Fruit fly (Drosophila melanogaster) whole organism, embryonic: ENCODE data around the gene CG10165.

Experiments
- Aef1 ChIP-seq: fragments of 200-800 bp; sonication (Bioruptor generic); IDR thresholded peaks from 3 replicates; pipeline ENCODE4 v1.3.6; 2022; ENCODE audit warnings: missing biosample characterization, missing genetic modification characterization
- Awh ChIP-seq: fragments of 200-800 bp; sonication (Bioruptor generic); IDR thresholded peaks from 2 replicates; pipeline ENCODE4, ENCODE4 v1.3.6; 2022; ENCODE audit warnings: missing biosample characterization, missing genetic modification characterization
- CG10147 ChIP-seq: fragments of 200-800 bp; sonication (Bioruptor generic); optimal IDR thresholded peaks from 2 replicates; lab custom pipeline; 2019; ENCODE audit warnings: missing biosample characterization, mild to moderate bottlenecking, missing genetic modification characterization, moderate library complexity
- CG11456 ChIP-seq: fragments of 200-800 bp; sonication (Bioruptor generic); IDR thresholded peaks from 3 replicates; pipeline ENCODE4 v1.3.6; 2022; ENCODE audit warnings: missing biosample characterization, missing genetic modification characterization
- CG11504 ChIP-seq: fragments of 200-800 bp; sonication (Bioruptor generic); optimal IDR thresholded peaks from 3 replicates; lab custom pipeline; 2019; ENCODE audit warnings: missing biosample characterization, mild to moderate bottlenecking, missing genetic modification characterization, moderate library complexity
- CG12104 ChIP-seq: fragments of 200-800 bp; sonication (Bioruptor generic); optimal IDR thresholded peaks from 3 replicates; lab custom pipeline; 2016; ENCODE audit warnings: missing biosample characterization, missing genetic modification characterization
- CG13775 ChIP-seq: fragments of 200-800 bp; sonication (Bioruptor generic); optimal IDR thresholded peaks from 3 replicates; lab custom pipeline; 2017; ENCODE audit warnings: missing biosample characterization, mild to moderate bottlenecking, missing genetic modification characterization
- CG14441 ChIP-seq: fragments of 200-800 bp; sonication (Bioruptor generic); IDR thresholded peaks from 2 replicates; pipeline ENCODE4 v1.3.6; 2022; ENCODE audit warnings: missing biosample characterization, missing genetic modification characterization
- CG14710 ChIP-seq: fragments of 200-800 bp; sonication (Bioruptor generic); optimal IDR thresholded peaks from 3 replicates; lab custom pipeline; 2019; ENCODE audit warnings: missing biosample characterization, mild to moderate bottlenecking, missing genetic modification characterization, moderate library complexity
- CG1602 ChIP-seq: fragments of 200-800 bp; sonication (Bioruptor generic); optimal IDR thresholded peaks from 3 replicates; lab custom pipeline; 2016; ENCODE audit warnings: missing biosample characterization, missing genetic modification characterization
- CG17802 ChIP-seq: fragments of 200-800 bp; sonication (Bioruptor generic); optimal IDR thresholded peaks from 2 replicates; lab custom pipeline; 2018; ENCODE audit warnings: missing biosample characterization, mild to moderate bottlenecking, missing genetic modification characterization, moderate library complexity
- CG18599 ChIP-seq: fragments of 200-800 bp; sonication (Bioruptor generic); optimal IDR thresholded peaks from 3 replicates; lab custom pipeline; 2017; ENCODE audit warnings: missing biosample characterization, missing genetic modification characterization, mild to moderate bottlenecking, moderate library complexity, missing genetic modification reagents
- CG2202 ChIP-seq: fragments of 200-800 bp; sonication (Bioruptor generic); optimal IDR thresholded peaks from 2 replicates; lab custom pipeline; 2018; ENCODE audit warnings: missing biosample characterization, mild to moderate bottlenecking, missing genetic modification characterization
- CG30431 ChIP-seq: fragments of 200-800 bp; sonication (Bioruptor generic); optimal IDR thresholded peaks from 2 replicates; lab custom pipeline; 2017; ENCODE audit warnings: missing biosample characterization, missing genetic modification characterization
- CG32532 ChIP-seq: fragments of 200-800 bp; sonication (Bioruptor generic); IDR thresholded peaks from 2 replicates; pipeline ENCODE4 v1.3.6; 2022; ENCODE audit warnings: missing biosample characterization, missing genetic modification characterization
- CG32767 ChIP-seq: fragments of 200-800 bp; sonication (Bioruptor generic); IDR thresholded peaks from 2 replicates; pipeline ENCODE4 v1.3.6; 2022; ENCODE audit warnings: missing biosample characterization, missing genetic modification characterization
- CG33557 ChIP-seq: fragments of 200-800 bp; sonication (Bioruptor generic); optimal IDR thresholded peaks from 2 replicates; lab custom pipeline; 2019; ENCODE audit warnings: missing biosample characterization, mild to moderate bottlenecking, missing genetic modification characterization, moderate library complexity
- CG34422 ChIP-seq: fragments of 200-800 bp; sonication (Bioruptor generic); IDR thresholded peaks from 3 replicates; pipeline ENCODE4 v1.3.6; 2022; ENCODE audit warnings: missing biosample characterization, missing genetic modification characterization
- CG4360 ChIP-seq: fragments of 200-800 bp; sonication (Bioruptor generic); IDR thresholded peaks from 2 replicates; pipeline ENCODE4 v1.3.6; 2022; ENCODE audit warnings: missing biosample characterization, missing genetic modification characterization
- CG6175 ChIP-seq: fragments of 200-800 bp; sonication (Bioruptor generic); IDR thresholded peaks from 3 replicates; pipeline ENCODE4 v1.3.6; 2022; ENCODE audit warnings: missing biosample characterization, missing genetic modification characterization
- CG8089 ChIP-seq: fragments of 200-800 bp; sonication (Bioruptor generic); optimal IDR thresholded peaks from 3 replicates; lab custom pipeline; 2016; ENCODE audit warnings: missing biosample characterization, missing genetic modification characterization
- CG9437 ChIP-seq: fragments of 200-800 bp; sonication (Bioruptor generic); optimal IDR thresholded peaks from 2 replicates; lab custom pipeline; 2018; ENCODE audit warnings: missing biosample characterization, mild to moderate bottlenecking, missing genetic modification characterization
- D19B ChIP-seq: fragments of 200-800 bp; sonication (Bioruptor generic); optimal IDR thresholded peaks from 2 replicates; lab custom pipeline; 2017; ENCODE audit warnings: missing biosample characterization, mild to moderate bottlenecking, missing genetic modification characterization
- Dll ChIP-seq: fragments of 200-800 bp; sonication (Bioruptor generic); IDR thresholded peaks from 4 replicates; pipeline ENCODE4 v1.3.6; 2022; ENCODE audit warnings: missing biosample characterization, missing genetic modification characterization; ENCODE audit not compliant: partially characterized antibody
- HmgZ ChIP-seq: fragments of 200-800 bp; sonication (Bioruptor generic); optimal IDR thresholded peaks from 2 replicates; lab custom pipeline; 2018; ENCODE audit warnings: missing biosample characterization, mild to moderate bottlenecking, missing genetic modification characterization
- Mad ChIP-seq: fragments of 200-800 bp; sonication (Bioruptor generic); optimal IDR thresholded peaks from 2 replicates; lab custom pipeline; 2016; ENCODE audit warnings: missing biosample characterization, missing genetic modification characterization
- Meics ChIP-seq: fragments of 200-800 bp; sonication (Bioruptor generic); optimal IDR thresholded peaks from 2 replicates; lab custom pipeline; 2017; ENCODE audit warnings: missing biosample characterization, mild to moderate bottlenecking, missing genetic modification characterization
- Opbp ChIP-seq: fragments of 200-800 bp; sonication (Bioruptor generic); IDR thresholded peaks from 3 replicates; pipeline ENCODE4 v1.3.6; 2022; ENCODE audit warnings: missing biosample characterization, missing genetic modification characterization; ENCODE audit not compliant: partially characterized antibody
- ab ChIP-seq: fragments of 200-800 bp; sonication (Bioruptor generic); optimal IDR thresholded peaks from 2 replicates; lab custom pipeline; 2016; ENCODE audit warnings: missing biosample characterization, missing genetic modification characterization
- bowl ChIP-seq: fragments of 200-800 bp; sonication (Bioruptor generic); IDR thresholded peaks from 2 replicates; pipeline ENCODE4 v1.3.6; 2022; ENCODE audit warnings: missing biosample characterization, missing genetic modification characterization
- exex ChIP-seq: fragments of 200-800 bp; sonication (Bioruptor generic); optimal IDR thresholded peaks from 4 replicates; lab custom pipeline; 2018; ENCODE audit warnings: missing biosample characterization, mild to moderate bottlenecking, missing genetic modification characterization, moderate library complexity
- fd3F ChIP-seq: fragments of 200-800 bp; sonication (Bioruptor generic); optimal IDR thresholded peaks from 2 replicates; lab custom pipeline; 2018; ENCODE audit warnings: missing biosample characterization, mild to moderate bottlenecking, missing genetic modification characterization, moderate library complexity
- ftz-f1 ChIP-seq: fragments of 200-800 bp; sonication (Bioruptor generic); optimal IDR thresholded peaks from 2 replicates; lab custom pipeline; 2016; ENCODE audit warnings: missing biosample characterization, missing genetic modification characterization
- gsb ChIP-seq: fragments of 200-800 bp; sonication (Bioruptor generic); IDR thresholded peaks from 2 replicates; pipeline ENCODE4 v1.3.6; 2022; ENCODE audit warnings: missing biosample characterization, missing genetic modification characterization
- h ChIP-seq: fragments of >200 bp; optimal IDR thresholded peaks from 2 replicates; lab custom pipeline; 2017
- hth ChIP-seq: fragments of >200 bp; optimal IDR thresholded peaks from 2 replicates; lab custom pipeline; 2017; ENCODE audit warnings: inconsistent platforms
- lab ChIP-seq: fragments of 200-800 bp; sonication (Bioruptor generic); optimal IDR thresholded peaks from 3 replicates; lab custom pipeline; 2017; ENCODE audit warnings: missing biosample characterization, missing genetic modification characterization, mild to moderate bottlenecking, moderate library complexity, missing genetic modification reagents
- lilli ChIP-seq: fragments of 200-800 bp; sonication (Bioruptor generic); optimal IDR thresholded peaks from 3 replicates; lab custom pipeline; 2016; ENCODE audit warnings: missing biosample characterization, missing genetic modification characterization
- lmd ChIP-seq: fragments of 200-800 bp; sonication (Bioruptor generic); IDR thresholded peaks from 2 replicates; pipeline ENCODE4 v1.3.6; 2022; ENCODE audit warnings: missing biosample characterization, missing genetic modification characterization
- luna ChIP-seq: fragments of 200-800 bp; sonication (Bioruptor generic); optimal IDR thresholded peaks from 2 replicates; lab custom pipeline; 2016; ENCODE audit warnings: missing biosample characterization, missing genetic modification characterization
- nerfin-1 ChIP-seq: fragments of 200-800 bp; sonication (Bioruptor generic); optimal IDR thresholded peaks from 3 replicates; lab custom pipeline; 2019; ENCODE audit warnings: missing biosample characterization, mild to moderate bottlenecking, missing genetic modification characterization, moderate library complexity
- pho ChIP-seq: fragments of 200-800 bp; sonication (Bioruptor generic); optimal IDR thresholded peaks from 2 replicates; lab custom pipeline; 2016; ENCODE audit warnings: missing biosample characterization, missing genetic modification characterization
- pzg ChIP-seq: fragments of 200-800 bp; sonication (Bioruptor generic); optimal IDR thresholded peaks from 3 replicates; lab custom pipeline; 2018; ENCODE audit warnings: missing biosample characterization, mild to moderate bottlenecking, missing genetic modification characterization, moderate library complexity
- sens ChIP-seq: fragments of 200-800 bp; sonication (Bioruptor generic); peaks from one replicate; lab custom pipeline; 2016; ENCODE audit warnings: missing biosample characterization, missing genetic modification characterization
- tll ChIP-seq, 2 experiments: fragments of 200-800 bp in 1 of 2; fragments of >200 bp in 1 of 2; sonication (Bioruptor generic) in 1 of 2; optimal IDR thresholded peaks; 2 replicates each; lab custom pipeline; 2017 to 2019; ENCODE audit warnings: missing biosample characterization in 2 of 2, missing genetic modification characterization in 2 of 2, mild to moderate bottlenecking in 1 of 2, moderate library complexity in 1 of 2
- trem ChIP-seq: fragments of 200-800 bp; optimal IDR thresholded peaks from 3 replicates; lab custom pipeline; 2019; ENCODE audit warnings: missing biosample characterization, mild to moderate bottlenecking, missing genetic modification characterization, moderate library complexity
- trh ChIP-seq: fragments of 200-800 bp; sonication (Bioruptor generic); optimal IDR thresholded peaks from 2 replicates; lab custom pipeline; 2016; ENCODE audit warnings: missing biosample characterization, missing genetic modification characterization
- ttk ChIP-seq: fragments of 200-800 bp; sonication (Bioruptor generic); IDR thresholded peaks from 2 replicates; pipeline ENCODE4 v2.1.2; 2022; ENCODE audit warnings: missing biosample characterization, missing genetic modification characterization
- tx ChIP-seq: fragments of 200-800 bp; sonication (Bioruptor generic); optimal IDR thresholded peaks from 2 replicates; lab custom pipeline; 2016; ENCODE audit warnings: missing biosample characterization, missing genetic modification characterization
- unc-4 ChIP-seq: fragments of 200-800 bp; sonication (Bioruptor generic); IDR thresholded peaks from 2 replicates; pipeline ENCODE4 v1.3.6; 2022; ENCODE audit warnings: missing biosample characterization, missing genetic modification characterization; ENCODE audit not compliant: partially characterized antibody
- wek ChIP-seq: fragments of 200-800 bp; sonication (Bioruptor generic); optimal IDR thresholded peaks from 3 replicates; lab custom pipeline; 2018; ENCODE audit warnings: missing biosample characterization, mild to moderate bottlenecking, missing genetic modification characterization, moderate library complexity
- yki ChIP-seq: fragments of >200 bp; optimal IDR thresholded peaks from 3 replicates; lab custom pipeline; 2018
- zen ChIP-seq: fragments of 200-800 bp; sonication (Bioruptor generic); optimal IDR thresholded peaks from 3 replicates; lab custom pipeline; 2018; ENCODE audit warnings: missing biosample characterization, mild to moderate bottlenecking, missing genetic modification characterization, moderate library complexity

CG10165 gene

DNA sequence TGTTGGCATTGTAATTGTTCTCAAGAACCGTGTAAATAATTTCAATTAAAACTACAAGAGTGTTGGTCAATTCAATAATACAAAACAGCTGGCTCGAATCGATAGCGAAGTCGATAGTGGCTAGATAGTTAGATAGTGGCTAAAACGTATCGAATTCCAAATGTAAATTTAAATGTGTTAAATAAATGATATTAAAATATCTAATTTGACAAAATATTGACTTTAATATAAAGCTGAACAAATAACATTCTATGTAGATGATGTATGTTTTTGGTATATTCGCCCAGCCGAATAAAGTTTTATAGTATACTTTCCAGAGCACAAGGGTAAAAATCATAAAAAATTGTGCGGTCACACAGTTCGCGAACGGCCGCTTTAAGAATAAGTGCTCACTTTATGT lies 3.8 kb downstream of the CG10165 start, which contains the start of the genes Dpm1 and CG10137 (continued):
- TF ChIP-seq exex (tag; lab: Kevin White, UChicago) (peak; percentile 39), CG11504 (no peak), lmd (GFP tag; lab: Robert Waterston, UW) (no peak), nerfin-1 (tag; lab: Kevin White, UChicago) (no peak), wek (GFP tag; lab: Kevin White, UChicago) (no peak), gsb (no peak), CG11456 (GFP tag; lab: Robert Waterston, UW) (no peak), CG12104 (GFP tag; lab: Kevin White, UChicago) (no peak), CG32532 (GFP tag; lab: Robert Waterston, UW) (no peak), CG18599 (GFP tag; lab: Kevin White, UChicago) (no peak), yki (no peak), bowl (GFP tag; lab: Robert Waterston, UW) (no peak), CG33557 (GFP tag; lab: Kevin White, UChicago) (no peak), Aef1 (GFP tag; lab: Robert Waterston, UW) (no peak), CG13775 (GFP tag; lab: Kevin White, UChicago) (no peak), CG8089 (GFP tag; lab: Kevin White, UChicago) (no peak), ab (GFP tag; lab: Kevin White, UChicago) (no peak), Meics (GFP tag; lab: Kevin White, UChicago) (no peak), tx (no peak), CG17802 (tag; lab: Kevin White, UChicago) (no peak), CG1602 (GFP tag; lab: Kevin White, UChicago) (no peak), D19B (GFP tag; lab: Kevin White, UChicago) (no peak), Opbp (peak; percentile 78), CG14710 (peak; percentile 49), HmgZ (peak; percentile 9), lab (GFP tag; lab: Kevin White, UChicago) (no peak), sens (GFP tag; lab: Kevin White, UChicago) (peak; percentile 48), CG4360 (GFP tag; lab: Robert Waterston, UW) (no peak), CG32767 (GFP tag; lab: Robert Waterston, UW) (no peak), CG30431 (GFP tag; lab: Kevin White, UChicago) (no peak), ftz-f1 (GFP tag; lab: Kevin White, UChicago) (no peak), Dll (GFP tag; lab: Robert Waterston, UW) (peak; percentile 85), trem (tag; lab: Kevin White, UChicago) (peak; percentile 68), pzg (GFP tag; lab: Kevin White, UChicago) (peak; percentile 63), Awh (GFP tag; lab: Robert Waterston, UW) (no peak), CG10147 (GFP tag; lab: Kevin White, UChicago) (peak; percentile 12), Mad (GFP tag; lab: Kevin White, UChicago) (no peak), h (lab: Kevin White, UChicago) (no peak), CG14441 (GFP tag; lab: Robert Waterston, UW) (no peak), pho (GFP tag; lab: Kevin White, UChicago) (no peak), CG9437 (GFP tag; lab: Kevin White, UChicago) (no peak), tll (GFP tag; optimal IDR thresholded peaks at IDR 0.05; lab: Kevin White, UChicago) (no peak), CG34422 (GFP tag; lab: Robert Waterston, UW) (no peak), trh (GFP tag; lab: Kevin White, UChicago) (no peak), CG6175 (GFP tag; lab: Robert Waterston, UW) (no peak), lilli (no peak), luna (GFP tag; lab: Kevin White, UChicago) (no peak), ttk (no peak), hth (lab: Kevin White, UChicago) (no peak), fd3F (no peak), unc-4 (GFP tag; lab: Robert Waterston, UW) (peak; percentile 73), zen (peak; percentile 51), CG2202 (tag; lab: Kevin White, UChicago) (no peak)
